Worm (Caenorhabditis elegans) whole organism, young adult: ENCODE results near the gene C07H4.1.

Source experiments
- B0019.2 ChIP-seq: fragments of 200-800 bp; sonication (Bioruptor generic); conservative IDR thresholded peaks from 2 replicates; pipeline ENCODE4 v1.3.6; 2022; ENCODE audit warnings: missing genetic modification reagents, missing genetic modification characterization, missing compliant biosample characterization
- B0035.1 ChIP-seq: sonication (generic microtip); optimal IDR thresholded peaks from 2 replicates; lab custom pipeline; 2016; ENCODE audit warnings: missing genetic modification characterization, mild to moderate bottlenecking, missing compliant biosample characterization, missing genotype, missing genetic modification reagents
- F10E7.11 ChIP-seq: sonication (generic microtip); optimal IDR thresholded peaks from 2 replicates; lab custom pipeline; 2017; ENCODE audit warnings: mild to moderate bottlenecking, missing genetic modification characterization, moderate library complexity, missing compliant biosample characterization
- F57A8.1 ChIP-seq: fragments of 200-800 bp; sonication (Bioruptor generic); optimal IDR thresholded peaks from 2 replicates; lab custom pipeline; 2018; ENCODE audit warnings: mild to moderate bottlenecking, missing genetic modification characterization, moderate library complexity, missing compliant biosample characterization
- K11D2.4 ChIP-seq: fragments of 200-800 bp; sonication (Bioruptor generic); IDR thresholded peaks from 2 replicates; pipeline ENCODE4 v1.3.6; 2022; ENCODE audit warnings: missing genetic modification reagents, missing genetic modification characterization, missing compliant biosample characterization
- K12H6.12 ChIP-seq: fragments of 200-800 bp; sonication (Bioruptor generic); optimal IDR thresholded peaks from 2 replicates; lab custom pipeline; 2018; ENCODE audit warnings: mild to moderate bottlenecking, missing genetic modification characterization, missing compliant biosample characterization
- Y56A3A.18 ChIP-seq: fragments of 200-800 bp; sonication (Bioruptor generic); IDR thresholded peaks from 2 replicates; pipeline ENCODE4 v1.3.6; 2022; ENCODE audit warnings: missing genetic modification reagents, missing genetic modification characterization, missing compliant biosample characterization
- Y79H2A.3 ChIP-seq: fragments of 200-800 bp; sonication (Bioruptor generic); conservative IDR thresholded peaks from 2 replicates; pipeline ENCODE4 v1.3.6; 2022; ENCODE audit warnings: missing genetic modification reagents, missing genetic modification characterization, missing compliant biosample characterization
- akir-1 ChIP-seq: fragments of 200-800 bp; sonication (Bioruptor generic); optimal IDR thresholded peaks from 2 replicates; lab custom pipeline; 2018; ENCODE audit warnings: mild to moderate bottlenecking, missing genetic modification characterization, moderate library complexity, missing compliant biosample characterization
- ama-1 ChIP-seq, 3 experiments: fragments of 150-350 bp in 1 of 3; sonication (generic microtip) in 2 of 3; optimal IDR thresholded peaks; 2 replicates each; lab custom pipeline; 2014 to 2018; ENCODE audit warnings: missing biosample characterization in 2 of 3, missing genetic modification characterization in 2 of 3, missing genetic modification reagents in 2 of 3
- athp-1 ChIP-seq: sonication (generic microtip); optimal IDR thresholded peaks from 2 replicates; lab custom pipeline; 2017; ENCODE audit warnings: mild to moderate bottlenecking, missing genetic modification characterization, missing compliant biosample characterization
- attf-3 ChIP-seq: fragments of 200-800 bp; sonication (Bioruptor generic); conservative IDR thresholded peaks from 2 replicates; pipeline ENCODE4 v1.3.6; 2022; ENCODE audit warnings: missing genetic modification reagents, missing genetic modification characterization, missing compliant biosample characterization
- cebp-2 ChIP-seq: fragments of 200-800 bp; sonication (Bioruptor generic); IDR thresholded peaks from 2 replicates; pipeline ENCODE4 v1.3.6; 2022; ENCODE audit warnings: missing genetic modification characterization, missing compliant biosample characterization
- ceh-58 ChIP-seq: fragments of 200-800 bp; sonication (Bioruptor generic); IDR thresholded peaks from 2 replicates; pipeline ENCODE4 v1.3.6; 2022; ENCODE audit warnings: missing genetic modification characterization, missing compliant biosample characterization
- ceh-79 ChIP-seq: sonication (generic microtip); optimal IDR thresholded peaks from 2 replicates; lab custom pipeline; 2017; ENCODE audit warnings: mild to moderate bottlenecking, missing genetic modification characterization, missing compliant biosample characterization
- die-1 ChIP-seq: sonication (generic microtip); optimal IDR thresholded peaks from 2 replicates; lab custom pipeline; 2016; ENCODE audit warnings: missing genotype, mild to moderate bottlenecking, missing genetic modification characterization, missing compliant biosample characterization
- efl-1 ChIP-seq: fragments of 150-350 bp; optimal IDR thresholded peaks from 2 replicates; lab custom pipeline; 2014; ENCODE audit warnings: missing biosample characterization, missing genetic modification reagents, missing genetic modification characterization
- egl-44 ChIP-seq: fragments of 200-800 bp; sonication (Bioruptor generic); IDR thresholded peaks from 2 replicates; pipeline ENCODE4 v1.3.6; 2022; ENCODE audit warnings: missing genetic modification reagents, missing genetic modification characterization, missing compliant biosample characterization
- egrh-3 ChIP-seq: fragments of 200-800 bp; sonication (Bioruptor generic); IDR thresholded peaks from 2 replicates; pipeline ENCODE4 v1.3.6; 2022; ENCODE audit warnings: missing genetic modification reagents, missing genetic modification characterization, missing compliant biosample characterization
- ets-4 ChIP-seq: fragments of 200-800 bp; sonication (Bioruptor generic); optimal IDR thresholded peaks from 2 replicates; lab custom pipeline; 2018; ENCODE audit warnings: mild to moderate bottlenecking, missing genetic modification characterization, missing compliant biosample characterization
- hlh-26 ChIP-seq: fragments of 200-800 bp; sonication (Bioruptor generic); conservative IDR thresholded peaks from 2 replicates; pipeline ENCODE4 v1.3.6; 2022; ENCODE audit warnings: missing genetic modification reagents, missing genetic modification characterization, missing compliant biosample characterization
- hsf-1 ChIP-seq: fragments of 200-800 bp; sonication (Bioruptor generic); IDR thresholded peaks from 2 replicates; pipeline ENCODE4 v1.3.6; 2022; ENCODE audit warnings: missing genetic modification reagents, missing genetic modification characterization, missing compliant biosample characterization
- let-607 ChIP-seq, 2 experiments: fragments of 200-800 bp in 1 of 2; sonication (Bioruptor generic) in 1 of 2; sonication (generic microtip) in 1 of 2; optimal IDR thresholded peaks; 2 replicates each; lab custom pipeline; 2016 to 2018; ENCODE audit warnings: mild to moderate bottlenecking in 2 of 2, missing compliant biosample characterization in 2 of 2, missing genetic modification characterization in 2 of 2, moderate library complexity in 2 of 2, missing genotype in 1 of 2
- lin-26 ChIP-seq: fragments of 200-800 bp; sonication (Bioruptor generic); IDR thresholded peaks from 2 replicates; pipeline ENCODE4 v1.3.6; 2022; ENCODE audit warnings: missing genetic modification reagents, missing genetic modification characterization, missing compliant biosample characterization
- lin-35 ChIP-seq, 3 experiments: fragments of 150-350 bp in 2 of 3; sonication (generic microtip) in 1 of 3; optimal IDR thresholded peaks; 2 replicates each; lab custom pipeline; 2014 to 2018; ENCODE audit warnings: missing biosample characterization in 3 of 3, missing genetic modification characterization in 3 of 3, missing genetic modification reagents in 3 of 3
- lin-40 ChIP-seq: sonication (generic microtip); optimal IDR thresholded peaks from 2 replicates; lab custom pipeline; 2016; ENCODE audit warnings: missing genetic modification characterization, mild to moderate bottlenecking, missing compliant biosample characterization, missing genotype, missing genetic modification reagents
- madf-3 ChIP-seq: fragments of 200-800 bp; sonication (Bioruptor generic); IDR thresholded peaks from 2 replicates; pipeline ENCODE4 v1.3.6; 2022; ENCODE audit warnings: missing genetic modification reagents, missing genetic modification characterization, missing compliant biosample characterization
- madf-8 ChIP-seq: fragments of 200-800 bp; sonication (Bioruptor generic); conservative IDR thresholded peaks from 2 replicates; pipeline ENCODE4 v1.3.6; 2022; ENCODE audit warnings: missing genetic modification reagents, missing genetic modification characterization, missing compliant biosample characterization
- mcd-1 ChIP-seq: fragments of 200-800 bp; sonication (Bioruptor generic); IDR thresholded peaks from 2 replicates; pipeline ENCODE4 v1.3.6; 2022; ENCODE audit warnings: missing genetic modification reagents, missing genetic modification characterization, missing compliant biosample characterization
- nfya-1 ChIP-seq: sonication (generic microtip); optimal IDR thresholded peaks from 2 replicates; lab custom pipeline; 2017; ENCODE audit warnings: antibody characterized with exemption, missing compliant biosample characterization, missing genetic modification characterization, borderline replicate concordance; ENCODE audit not compliant: insufficient read depth
- nfya-2 ChIP-seq: fragments of 200-800 bp; sonication (Bioruptor generic); IDR thresholded peaks from 2 replicates; pipeline ENCODE4 v1.3.6; 2022; ENCODE audit warnings: missing genetic modification reagents, missing genetic modification characterization, missing compliant biosample characterization
- nhr-120 ChIP-seq: fragments of 200-800 bp; sonication (Bioruptor generic); IDR thresholded peaks from 2 replicates; pipeline ENCODE4 v1.3.6; 2022; ENCODE audit warnings: missing genetic modification characterization, missing compliant biosample characterization
- nhr-179 ChIP-seq: sonication (generic microtip); optimal IDR thresholded peaks from 2 replicates; lab custom pipeline; 2016; ENCODE audit warnings: mild to moderate bottlenecking, missing genetic modification characterization, missing compliant biosample characterization
- nhr-80 ChIP-seq: sonication (generic microtip); optimal IDR thresholded peaks from 2 replicates; lab custom pipeline; 2016; ENCODE audit warnings: missing genetic modification characterization, missing compliant biosample characterization
- pbrm-1 ChIP-seq: fragments of 200-800 bp; sonication (Bioruptor generic); IDR thresholded peaks from 2 replicates; pipeline ENCODE4 v1.3.6; 2022; ENCODE audit warnings: missing genetic modification reagents, missing genetic modification characterization, missing compliant biosample characterization
- pha-4 ChIP-seq: fragments of 150-350 bp; sonication (generic microtip); optimal IDR thresholded peaks from 2 replicates; lab custom pipeline; 2014; ENCODE audit warnings: missing biosample characterization, missing genetic modification reagents, missing genetic modification characterization
- repo-1 ChIP-seq: sonication (generic microtip); optimal IDR thresholded peaks from 2 replicates; lab custom pipeline; 2017; ENCODE audit warnings: mild to moderate bottlenecking, missing genetic modification characterization, missing compliant biosample characterization
- snpc-3.4 ChIP-seq: sonication (generic microtip); optimal IDR thresholded peaks from 2 replicates; lab custom pipeline; 2017; ENCODE audit warnings: missing genetic modification characterization, mild to moderate bottlenecking, missing compliant biosample characterization, antibody characterized with exemption, moderate library complexity, missing genotype, missing genetic modification reagents
- tlf-1 ChIP-seq: fragments of 200-800 bp; sonication (Bioruptor generic); optimal IDR thresholded peaks from 2 replicates; lab custom pipeline; 2018; ENCODE audit warnings: mild to moderate bottlenecking, missing genetic modification characterization, missing compliant biosample characterization
- zim-3 ChIP-seq: sonication (generic microtip); optimal IDR thresholded peaks from 2 replicates; lab custom pipeline; 2017; ENCODE audit warnings: mild to moderate bottlenecking, missing genetic modification characterization, moderate library complexity, missing compliant biosample characterization
- ztf-26 ChIP-seq: sonication (generic microtip); optimal IDR thresholded peaks from 2 replicates; lab custom pipeline; 2017; ENCODE audit warnings: missing genetic modification characterization, missing compliant biosample characterization
- ztf-28 ChIP-seq: fragments of 200-800 bp; sonication (Bioruptor generic); IDR thresholded peaks from 2 replicates; pipeline ENCODE4 v1.3.6; 2022; ENCODE audit warnings: missing genetic modification reagents, missing genetic modification characterization, missing compliant biosample characterization

C07H4.1 gene

ce11 chrII:9128132-9128531, 34.6 kb upstream of the C07H4.1 start (continued):
- TF ChIP-seq nfya-1 (no peak), pbrm-1 (GFP tag; lab: Robert Waterston, UW) (no peak), madf-3 (GFP tag; lab: Robert Waterston, UW) (no peak), hsf-1 (peak; percentile 92)

- TF ChIP-seq mcd-1 (GFP tag; lab: Robert Waterston, UW) = no peak
- TF ChIP-seq lin-26 (GFP tag; lab: Robert Waterston, UW) = no peak
- no peak for TF ChIP-seq B0019.2 (GFP tag; lab: Robert Waterston, UW)
- TF ChIP-seq K11D2.4 (GFP tag; lab: Robert Waterston, UW) = no peak
- TF ChIP-seq ama-1 (optimal IDR thresholded peaks at IDR 0.05; lab: Kevin White, UChicago) = no peak
- TF ChIP-seq ama-1 (GFP tag; optimal IDR thresholded peaks at IDR 0.05; lab: Kevin White, UChicago) = no peak
- no peak for TF ChIP-seq attf-3 (GFP tag; lab: Robert Waterston, UW)
- no peak for TF ChIP-seq K12H6.12 (tag; lab: Kevin White, UChicago)
- no peak for TF ChIP-seq ceh-79
- no peak for TF ChIP-seq athp-1
Observed at ce11 chrII:9127379-9127778, 33.9 kb upstream of the C07H4.1 start.

- TF ChIP-seq ceh-58 (GFP tag; lab: Robert Waterston, UW) (no peak), lin-40 (tag; lab: Kevin White, UChicago) (no peak), F57A8.1 (GFP tag; lab: Kevin White, UChicago) (no peak)
- TF ChIP-seq, all 124 proteins: peak for 0
Observed at ce11 chrII:9126965-9127364, 33.5 kb upstream of the C07H4.1 start.

ce11 chrII:9125007-9125406, 31.5 kb upstream of the C07H4.1 start:
- no peak for TF ChIP-seq egrh-3 (GFP tag; lab: Robert Waterston, UW)
- no peak for TF ChIP-seq B0035.1
- TF ChIP-seq repo-1 (tag; lab: Kevin White, UChicago) = no peak
- TF ChIP-seq nhr-179 = no peak
- TF ChIP-seq efl-1 (GFP tag; lab: Kevin White, UChicago) = no peak
- TF ChIP-seq nhr-80 (tag; lab: Kevin White, UChicago) = peak; percentile 12
- no peak for TF ChIP-seq madf-8 (GFP tag; lab: Robert Waterston, UW)

- TF ChIP-seq K11D2.4 (GFP tag; lab: Robert Waterston, UW) (no peak), nhr-120 (GFP tag; lab: Robert Waterston, UW) (no peak), lin-35 (GFP tag; optimal IDR thresholded peaks at IDR 0.05; lab: Kevin White, UChicago) (no peak), snpc-3.4 (no peak), hlh-26 (GFP tag; lab: Robert Waterston, UW) (no peak), egl-44 (GFP tag; lab: Robert Waterston, UW) (no peak), F10E7.11 (tag; lab: Kevin White, UChicago) (no peak), pha-4 (tag; lab: Kevin White, UChicago) (no peak), tlf-1 (no peak), ztf-26 (tag; lab: Kevin White, UChicago) (no peak), zim-3 (tag; lab: Kevin White, UChicago) (no peak), ztf-28 (GFP tag; lab: Robert Waterston, UW) (no peak), akir-1 (GFP tag; lab: Kevin White, UChicago) (no peak), Y79H2A.3 (no peak), Y56A3A.18 (no peak), nfya-2 (GFP tag; lab: Robert Waterston, UW) (no peak), die-1 (tag; lab: Kevin White, UChicago) (no peak), let-607 (tag; optimal IDR thresholded peaks at IDR 0.05; lab: Kevin White, UChicago) (no peak), ets-4 (GFP tag; lab: Kevin White, UChicago) (no peak), cebp-2 (GFP tag; lab: Robert Waterston, UW) (no peak)
Observed at ce11 chrII:9124353-9124752, 30.9 kb upstream of the C07H4.1 start.
